Fruit fly (Drosophila melanogaster) whole organism, prepupa: ENCODE results near the gene CG14556.

Experiments
- CG10669 ChIP-seq: fragments of 200-800 bp; sonication (Bioruptor generic); optimal IDR thresholded peaks from 3 replicates; lab custom pipeline; 2018; ENCODE audit warnings: missing biosample characterization, mild to moderate bottlenecking, missing genetic modification characterization, moderate library complexity
- CG11762 ChIP-seq: fragments of 200-800 bp; sonication (Bioruptor generic); optimal IDR thresholded peaks from 3 replicates; lab custom pipeline; 2016; ENCODE audit warnings: missing biosample characterization, missing genetic modification characterization; ENCODE audit not compliant: insufficient read depth
- CG11902 ChIP-seq: fragments of 200-800 bp; sonication (Bioruptor generic); optimal IDR thresholded peaks from 3 replicates; lab custom pipeline; 2016; ENCODE audit warnings: missing biosample characterization, missing genetic modification characterization
- CG3032 ChIP-seq: fragments of 200-800 bp; optimal IDR thresholded peaks from 2 replicates; lab custom pipeline; 2019; ENCODE audit warnings: missing biosample characterization, mild to moderate bottlenecking, missing genetic modification characterization, moderate library complexity
- CG34406 ChIP-seq: fragments of 200-800 bp; sonication (Bioruptor generic); optimal IDR thresholded peaks from 3 replicates; lab custom pipeline; 2016; ENCODE audit warnings: missing biosample characterization, missing genetic modification characterization
- CG3919 ChIP-seq: fragments of 200-800 bp; sonication (Bioruptor generic); optimal IDR thresholded peaks from 3 replicates; lab custom pipeline; 2016; ENCODE audit warnings: missing biosample characterization, missing genetic modification characterization
- CG7368 ChIP-seq: fragments of 200-800 bp; sonication (Bioruptor generic); optimal IDR thresholded peaks from 3 replicates; lab custom pipeline; 2016; ENCODE audit warnings: missing biosample characterization, missing genetic modification characterization
- CG8119 ChIP-seq: fragments of 200-800 bp; sonication (Bioruptor generic); IDR thresholded peaks from 3 replicates; pipeline ENCODE4 v1.3.6; 2022; ENCODE audit warnings: missing biosample characterization, missing genetic modification characterization
- Eip78C ChIP-seq: fragments of 200-800 bp; sonication (Bioruptor generic); peaks from one replicate; lab custom pipeline; 2016; ENCODE audit warnings: missing biosample characterization, missing genetic modification characterization
- Met ChIP-seq: fragments of 200-800 bp; sonication (Bioruptor generic); optimal IDR thresholded peaks from 3 replicates; lab custom pipeline; 2016; ENCODE audit warnings: missing biosample characterization, missing genetic modification characterization
- Smox ChIP-seq: fragments of 200-800 bp; sonication (Bioruptor generic); optimal IDR thresholded peaks from 3 replicates; lab custom pipeline; 2016; ENCODE audit warnings: missing biosample characterization, missing genetic modification characterization
- Sox15 ChIP-seq: fragments of 200-800 bp; sonication (Bioruptor generic); optimal IDR thresholded peaks from 3 replicates; lab custom pipeline; 2016; ENCODE audit warnings: missing biosample characterization, missing genetic modification characterization
- cyc ChIP-seq: fragments of 200-800 bp; sonication (Bioruptor generic); optimal IDR thresholded peaks from 3 replicates; lab custom pipeline; 2016; ENCODE audit warnings: missing biosample characterization, missing genetic modification characterization
- dac ChIP-seq: fragments of 200-800 bp; sonication (Bioruptor generic); optimal IDR thresholded peaks from 2 replicates; lab custom pipeline; 2017; ENCODE audit warnings: missing biosample characterization, mild to moderate bottlenecking, missing genetic modification characterization
- eg ChIP-seq: fragments of 200-800 bp; sonication (Bioruptor generic); IDR thresholded peaks from 3 replicates; pipeline ENCODE4 v1.3.6; 2022; ENCODE audit warnings: missing biosample characterization, missing genetic modification characterization
- pdm3 ChIP-seq: fragments of 200-800 bp; sonication (Bioruptor generic); optimal IDR thresholded peaks from 3 replicates; lab custom pipeline; 2016; ENCODE audit warnings: missing biosample characterization, missing genetic modification characterization
- salr ChIP-seq, 2 experiments: fragments of 200-800 bp; sonication (Bioruptor generic); optimal IDR thresholded peaks; 3 replicates each; lab custom pipeline; 2016 to 2018; ENCODE audit warnings: missing biosample characterization in 2 of 2, missing genetic modification characterization in 2 of 2, mild to moderate bottlenecking in 1 of 2
- spab ChIP-seq: fragments of 200-800 bp; sonication (Bioruptor generic); optimal IDR thresholded peaks from 2 replicates; lab custom pipeline; 2017; ENCODE audit warnings: missing biosample characterization, mild to moderate bottlenecking, missing genetic modification characterization, missing genetic modification reagents
- svp ChIP-seq: fragments of 200-800 bp; sonication (Bioruptor generic); peaks from one replicate; lab custom pipeline; 2016; ENCODE audit warnings: missing biosample characterization, missing genetic modification characterization
- topi ChIP-seq: fragments of 200-800 bp; sonication (Bioruptor generic); optimal IDR thresholded peaks from 3 replicates; lab custom pipeline; 2016; ENCODE audit warnings: missing biosample characterization, missing genetic modification characterization

The CG14556 gene

dm6 chr3R:26170644-26171043, 44.2 kb downstream of the CG14556 start, which contains the start of gene CG31323:
CG31323 (plus strand) TSS chr3R:26170847.
- TF ChIP-seq CG11902 (GFP tag; lab: Kevin White, UChicago) (no peak), CG3032 (tag; lab: Kevin White, UChicago) (no peak), svp (GFP tag; lab: Kevin White, UChicago) (peak; percentile 47)

dm6 chr3R:26172040-26172439, 45.6 kb downstream of the CG14556 start:
- TF ChIP-seq Sox15 (GFP tag; lab: Kevin White, UChicago), result no peak
- TF ChIP-seq salr (GFP tag; optimal IDR thresholded peaks at IDR 0.05; lab: Kevin White, UChicago), result no peak
- TF ChIP-seq eg (GFP tag; lab: Robert Waterston, UW), result 0 out of 3 replicates have a peak, but pooled peaks have one; percentile 36
- TF ChIP-seq CG7368 (GFP tag; lab: Kevin White, UChicago), result no peak
- peak; percentile 7 for TF ChIP-seq Met (GFP tag; lab: Kevin White, UChicago)
- no peak for TF ChIP-seq CG11762 (GFP tag; lab: Kevin White, UChicago)
- TF ChIP-seq CG11902 (GFP tag; lab: Kevin White, UChicago), result peak; percentile 8
- TF ChIP-seq CG3919 (GFP tag; lab: Kevin White, UChicago), result peak; percentile 34
- TF ChIP-seq CG34406 (GFP tag; lab: Kevin White, UChicago), result no peak
- peak; percentile 0 for TF ChIP-seq pdm3 (GFP tag; lab: Kevin White, UChicago)
- peak; percentile 22 for TF ChIP-seq CG10669
- TF ChIP-seq spab (GFP tag; lab: Kevin White, UChicago), result no peak
- peak; percentile 53 for TF ChIP-seq svp (GFP tag; lab: Kevin White, UChicago)
- TF ChIP-seq cyc (GFP tag; lab: Kevin White, UChicago), result peak; percentile 26
- TF ChIP-seq dac (GFP tag; lab: Kevin White, UChicago), result no peak
- 0 out of 3 replicates have a peak, but pooled peaks have one; percentile 23 for TF ChIP-seq CG8119 (GFP tag; lab: Robert Waterston, UW)
- peak; percentile 76 for TF ChIP-seq Eip78C (GFP tag; lab: Kevin White, UChicago)
- no peak for TF ChIP-seq CG3032 (tag; lab: Kevin White, UChicago)
- TF ChIP-seq Smox, result no peak
- TF ChIP-seq topi (GFP tag; lab: Kevin White, UChicago), result peak; percentile 18
